Fruit fly (Drosophila melanogaster) whole organism, embryonic: ENCODE data around the gene Mink.

Experiments
- Atf6 ChIP-seq: fragments of 200-800 bp; sonication (Bioruptor generic); IDR thresholded peaks from 2 replicates; pipeline ENCODE4 v1.3.6; 2022; ENCODE audit warnings: missing biosample characterization, missing genetic modification characterization
- Bteb2 ChIP-seq: fragments of 200-800 bp; sonication (Bioruptor generic); optimal IDR thresholded peaks from 2 replicates; lab custom pipeline; 2016; ENCODE audit warnings: missing biosample characterization, missing genetic modification characterization
- CG10462 ChIP-seq: fragments of 200-800 bp; sonication (Bioruptor generic); optimal IDR thresholded peaks from 2 replicates; lab custom pipeline; 2016; ENCODE audit warnings: missing biosample characterization, missing genetic modification characterization
- CG10543 ChIP-seq: fragments of 200-800 bp; sonication (Bioruptor generic); optimal IDR thresholded peaks from 3 replicates; lab custom pipeline; 2017; ENCODE audit warnings: missing biosample characterization, mild to moderate bottlenecking, missing genetic modification characterization, moderate library complexity
- CG10565 ChIP-seq: fragments of 200-800 bp; sonication (Bioruptor generic); optimal IDR thresholded peaks from 3 replicates; lab custom pipeline; 2016; ENCODE audit warnings: missing biosample characterization, mild to moderate bottlenecking, missing genetic modification characterization
- CG10654 ChIP-seq: fragments of 200-800 bp; sonication (Bioruptor generic); optimal IDR thresholded peaks from 2 replicates; lab custom pipeline; 2016; ENCODE audit warnings: missing biosample characterization, missing genetic modification characterization
- CG11247 ChIP-seq: fragments of 200-800 bp; sonication (Bioruptor generic); IDR thresholded peaks from 2 replicates; pipeline ENCODE4 v1.3.6; 2022; ENCODE audit warnings: missing biosample characterization, missing genetic modification characterization
- CG12219 ChIP-seq: fragments of 200-800 bp; sonication (Bioruptor generic); optimal IDR thresholded peaks from 3 replicates; lab custom pipeline; 2018; ENCODE audit warnings: missing biosample characterization, mild to moderate bottlenecking, missing genetic modification characterization
- CG12744 ChIP-seq: fragments of 200-800 bp; sonication (Bioruptor generic); optimal IDR thresholded peaks from 2 replicates; lab custom pipeline; 2016; ENCODE audit warnings: missing biosample characterization, missing genetic modification characterization
- CG13123 ChIP-seq: fragments of 200-800 bp; sonication (Bioruptor generic); optimal IDR thresholded peaks from 2 replicates; lab custom pipeline; 2016; ENCODE audit warnings: missing biosample characterization, missing genetic modification characterization
- CG13287 ChIP-seq: fragments of 200-800 bp; sonication (Bioruptor generic); IDR thresholded peaks from 2 replicates; pipeline ENCODE4 v1.3.6; 2022; ENCODE audit warnings: missing biosample characterization, missing genetic modification characterization; ENCODE audit not compliant: partially characterized antibody
- CG14441 ChIP-seq: fragments of 200-800 bp; sonication (Bioruptor generic); IDR thresholded peaks from 2 replicates; pipeline ENCODE4 v1.3.6; 2022; ENCODE audit warnings: missing biosample characterization, missing genetic modification characterization
- CG1529 ChIP-seq: fragments of 200-800 bp; sonication (Bioruptor generic); optimal IDR thresholded peaks from 3 replicates; lab custom pipeline; 2018; ENCODE audit warnings: missing biosample characterization, missing genetic modification characterization
- CG15514 ChIP-seq: fragments of 200-800 bp; sonication (Bioruptor generic); optimal IDR thresholded peaks from 3 replicates; lab custom pipeline; 2017; ENCODE audit warnings: missing biosample characterization, missing genetic modification characterization, mild to moderate bottlenecking, moderate library complexity, missing genetic modification reagents
- CG16813 ChIP-seq: fragments of 200-800 bp; sonication (Bioruptor generic); IDR thresholded peaks from 3 replicates; pipeline ENCODE4 v1.3.6; 2022; ENCODE audit warnings: missing biosample characterization, missing genetic modification characterization; ENCODE audit not compliant: partially characterized antibody
- CG30403 ChIP-seq: fragments of 200-800 bp; sonication (Bioruptor generic); optimal IDR thresholded peaks from 3 replicates; lab custom pipeline; 2016; ENCODE audit warnings: missing biosample characterization, missing genetic modification characterization
- CG31441 ChIP-seq: fragments of 200-800 bp; sonication (Bioruptor generic); IDR thresholded peaks from 2 replicates; pipeline ENCODE4 v1.3.6; 2022; ENCODE audit warnings: missing biosample characterization, missing genetic modification characterization
- CG42726 ChIP-seq: fragments of 200-800 bp; sonication (Bioruptor generic); IDR thresholded peaks from 2 replicates; pipeline ENCODE4 v1.3.6; 2022; ENCODE audit warnings: missing biosample characterization, missing genetic modification characterization; ENCODE audit not compliant: partially characterized antibody
- CG4360 ChIP-seq: fragments of 200-800 bp; sonication (Bioruptor generic); IDR thresholded peaks from 2 replicates; pipeline ENCODE4 v1.3.6; 2022; ENCODE audit warnings: missing biosample characterization, missing genetic modification characterization
- CG5180 ChIP-seq: fragments of 200-800 bp; sonication (Bioruptor generic); optimal IDR thresholded peaks from 3 replicates; lab custom pipeline; 2017; ENCODE audit warnings: missing biosample characterization, missing genetic modification characterization, mild to moderate bottlenecking, moderate library complexity, missing genetic modification reagents
- CG8478 ChIP-seq: fragments of >200 bp; optimal IDR thresholded peaks from 2 replicates; lab custom pipeline; 2018
- CHES-1-like ChIP-seq: fragments of 200-800 bp; sonication (Bioruptor generic); optimal IDR thresholded peaks from 2 replicates; lab custom pipeline; 2016; ENCODE audit warnings: missing biosample characterization, missing genetic modification characterization
- Dp ChIP-seq: fragments of 200-800 bp; sonication (Bioruptor generic); optimal IDR thresholded peaks from 2 replicates; lab custom pipeline; 2018; ENCODE audit warnings: missing biosample characterization, mild to moderate bottlenecking, missing genetic modification characterization, moderate library complexity
- HLH54F ChIP-seq: fragments of 200-800 bp; sonication (Bioruptor generic); optimal IDR thresholded peaks from 3 replicates; lab custom pipeline; 2016; ENCODE audit warnings: missing biosample characterization, missing genetic modification characterization
- HmgD ChIP-seq: fragments of 200-800 bp; sonication (Bioruptor generic); optimal IDR thresholded peaks from 3 replicates; lab custom pipeline; 2016; ENCODE audit warnings: missing biosample characterization, missing genetic modification characterization
- Hmx ChIP-seq: fragments of 200-800 bp; sonication (Bioruptor generic); optimal IDR thresholded peaks from 2 replicates; lab custom pipeline; 2016; ENCODE audit warnings: missing biosample characterization, missing genetic modification characterization
- Hr3 ChIP-seq: fragments of 200-800 bp; sonication (Bioruptor generic); optimal IDR thresholded peaks from 3 replicates; lab custom pipeline; 2016; ENCODE audit warnings: missing biosample characterization, missing genetic modification characterization
- Hr51 ChIP-seq, 2 experiments: fragments of 200-800 bp; sonication (Bioruptor generic); optimal IDR thresholded peaks; 2 replicates in 1 of 2; 3 replicates in 1 of 2; lab custom pipeline; 2016 to 2018; ENCODE audit warnings: missing biosample characterization in 2 of 2, missing genetic modification characterization in 2 of 2, mild to moderate bottlenecking in 1 of 2, moderate library complexity in 1 of 2
- Oli ChIP-seq: fragments of 200-800 bp; sonication (Bioruptor generic); optimal IDR thresholded peaks from 2 replicates; lab custom pipeline; 2018; ENCODE audit warnings: missing biosample characterization, mild to moderate bottlenecking, missing genetic modification characterization, moderate library complexity
- Side ChIP-seq: fragments of 200-800 bp; sonication (Bioruptor generic); optimal IDR thresholded peaks from 2 replicates; lab custom pipeline; 2016; ENCODE audit warnings: missing biosample characterization, missing genetic modification characterization
- Sry-β ChIP-seq: fragments of 200-800 bp; sonication (Bioruptor generic); optimal IDR thresholded peaks from 2 replicates; lab custom pipeline; 2018; ENCODE audit warnings: missing biosample characterization, mild to moderate bottlenecking, missing genetic modification characterization, moderate library complexity
- al ChIP-seq: fragments of 200-800 bp; sonication (Bioruptor generic); IDR thresholded peaks from 2 replicates; pipeline ENCODE4 v1.3.6; 2022; ENCODE audit warnings: missing biosample characterization, missing genetic modification characterization
- amos ChIP-seq: fragments of 200-800 bp; sonication (Bioruptor generic); IDR thresholded peaks from 2 replicates; pipeline ENCODE4 v1.3.6; 2022; ENCODE audit warnings: missing biosample characterization, missing genetic modification characterization; ENCODE audit not compliant: partially characterized antibody
- btn ChIP-seq: fragments of 200-800 bp; sonication (Bioruptor generic); optimal IDR thresholded peaks from 2 replicates; lab custom pipeline; 2016; ENCODE audit warnings: missing biosample characterization, missing genetic modification characterization
- cg ChIP-seq: fragments of 200-800 bp; sonication (Bioruptor generic); optimal IDR thresholded peaks from 3 replicates; lab custom pipeline; 2019; ENCODE audit warnings: missing biosample characterization, mild to moderate bottlenecking, missing genetic modification characterization, moderate library complexity
- danr ChIP-seq: fragments of 200-800 bp; sonication (Bioruptor generic); IDR thresholded peaks from 2 replicates; pipeline ENCODE4 v1.3.6; 2022; ENCODE audit warnings: missing biosample characterization, missing genetic modification characterization
- dm ChIP-seq: fragments of 200-800 bp; sonication (Bioruptor generic); optimal IDR thresholded peaks from 3 replicates; lab custom pipeline; 2016; ENCODE audit warnings: missing biosample characterization, missing genetic modification characterization
- en ChIP-seq: fragments of 200-800 bp; sonication (Bioruptor generic); optimal IDR thresholded peaks from 2 replicates; lab custom pipeline; 2016; ENCODE audit warnings: missing biosample characterization, missing genetic modification characterization
- eyg ChIP-seq: fragments of 200-800 bp; sonication (Bioruptor generic); optimal IDR thresholded peaks from 3 replicates; lab custom pipeline; 2016; ENCODE audit warnings: missing biosample characterization, missing genetic modification characterization
- hb ChIP-seq: fragments of 200-800 bp; sonication (Bioruptor generic); IDR thresholded peaks from 3 replicates; pipeline ENCODE4 v1.3.6; 2022; ENCODE audit warnings: missing biosample characterization, missing genetic modification characterization; ENCODE audit not compliant: partially characterized antibody
- knrl ChIP-seq: fragments of 200-800 bp; sonication (Bioruptor generic); IDR thresholded peaks from 3 replicates; pipeline ENCODE4 v1.3.6; 2022; ENCODE audit warnings: missing biosample characterization, missing genetic modification characterization; ENCODE audit not compliant: partially characterized antibody
- lbe ChIP-seq: fragments of 200-800 bp; sonication (Bioruptor generic); optimal IDR thresholded peaks from 2 replicates; lab custom pipeline; 2016; ENCODE audit warnings: missing biosample characterization, mild to moderate bottlenecking, missing genetic modification characterization
- lola ChIP-seq, 3 experiments: fragments of >200 bp in 2 of 3; fragments of 200-800 bp in 1 of 3; sonication (Bioruptor generic) in 1 of 3; optimal IDR thresholded peaks; 2 replicates each; lab custom pipeline; 2017 to 2019; ENCODE audit warnings: missing biosample characterization in 3 of 3, missing genetic modification characterization in 3 of 3, mild to moderate bottlenecking in 1 of 3, moderate library complexity in 1 of 3
- nmo ChIP-seq: fragments of 200-800 bp; sonication (Bioruptor generic); optimal IDR thresholded peaks from 2 replicates; lab custom pipeline; 2018; ENCODE audit warnings: missing biosample characterization, mild to moderate bottlenecking, missing genetic modification characterization, moderate library complexity
- peb ChIP-seq: fragments of 200-800 bp; sonication (Bioruptor generic); IDR thresholded peaks from 2 replicates; pipeline ENCODE4 v1.3.6; 2022; ENCODE audit warnings: missing biosample characterization, missing genetic modification characterization
- sob ChIP-seq: fragments of 200-800 bp; sonication (Bioruptor generic); IDR thresholded peaks from 2 replicates; pipeline ENCODE4 v1.3.6; 2022; ENCODE audit warnings: missing biosample characterization, missing genetic modification characterization
- tll ChIP-seq, 2 experiments: fragments of 200-800 bp in 1 of 2; fragments of >200 bp in 1 of 2; sonication (Bioruptor generic) in 1 of 2; optimal IDR thresholded peaks; 2 replicates each; lab custom pipeline; 2017 to 2019; ENCODE audit warnings: missing biosample characterization in 2 of 2, missing genetic modification characterization in 2 of 2, mild to moderate bottlenecking in 1 of 2, moderate library complexity in 1 of 2

Gene Mink

dm6 chr3R:24944920-24945853 lies 22.9 kb downstream of the Mink start, which contains the start of the genes ssh and Nmnat (continued):
- TF ChIP-seq CG11247 (no peak), HLH54F (GFP tag; lab: Kevin White, UChicago) (peak; percentile 70), CHES-1-like (GFP tag; lab: Kevin White, UChicago) (peak; percentile 67), CG16813 (GFP tag; lab: Robert Waterston, UW) (peak; percentile 94), eyg (GFP tag; lab: Kevin White, UChicago) (peak; percentile 30), Oli (tag; lab: Kevin White, UChicago) (no peak), CG12219 (GFP tag; lab: Kevin White, UChicago) (no peak), amos (GFP tag; lab: Robert Waterston, UW) (peak; percentile 91), CG10543 (GFP tag; lab: Kevin White, UChicago) (peak; percentile 29), CG10565 (GFP tag; lab: Kevin White, UChicago) (no peak), knrl (GFP tag; lab: Robert Waterston, UW) (peak; percentile 94), danr (no peak), dm (GFP tag; lab: Kevin White, UChicago) (peak; percentile 40), HmgD (GFP tag; lab: Kevin White, UChicago) (peak; percentile 6), sob (peak; percentile 65), CG12744 (peak; percentile 24), CG13123 (peak; percentile 8), CG14441 (GFP tag; lab: Robert Waterston, UW) (no peak), CG31441 (GFP tag; lab: Robert Waterston, UW) (0 out of 2 replicates have a peak, but pooled peaks have one; percentile 15), CG13287 (GFP tag; lab: Robert Waterston, UW) (peak; percentile 93), Hr3 (peak; percentile 22), Side (peak; percentile 37), lola (GFP tag; optimal IDR thresholded peaks at IDR 0.05; lab: Kevin White, UChicago) (peak in 1 of 3 experiments; percentile 48), Hr51 (GFP tag; optimal IDR thresholded peaks at IDR 0.05; lab: Kevin White, UChicago) (peak in 1 of 2 experiments; percentile 1), peb (no peak), CG30403 (peak; percentile 57), Bteb2 (GFP tag; lab: Kevin White, UChicago) (peak; percentile 24), tll (GFP tag; optimal IDR thresholded peaks at IDR 0.05; lab: Kevin White, UChicago) (peak; percentile 85 to 89), al (0 out of 2 replicates have a peak, but pooled peaks have one; percentile 36), CG1529 (GFP tag; lab: Kevin White, UChicago) (no peak), CG8478 (lab: Kevin White, UChicago) (peak; percentile 30), CG5180 (GFP tag; lab: Kevin White, UChicago) (no peak), Sry-β (GFP tag; lab: Kevin White, UChicago) (peak; percentile 17), lbe (peak; percentile 55), CG10654 (GFP tag; lab: Kevin White, UChicago) (peak; percentile 11), CG4360 (GFP tag; lab: Robert Waterston, UW) (0 out of 2 replicates have a peak, but pooled peaks have one; percentile 25), CG42726 (peak; percentile 69), btn (GFP tag; lab: Kevin White, UChicago) (no peak), en (GFP tag; lab: Kevin White, UChicago) (no peak), cg (peak; percentile 37), Hmx (GFP tag; lab: Kevin White, UChicago) (no peak), Atf6 (GFP tag; lab: Robert Waterston, UW) (peak; percentile 30; the same call in 1 of the 2 replicates), nmo (GFP tag; lab: Kevin White, UChicago) (peak; percentile 81), hb (peak; percentile 92), CG10462 (GFP tag; lab: Kevin White, UChicago) (no peak), Dp (GFP tag; lab: Kevin White, UChicago) (peak; percentile 40), CG15514 (GFP tag; lab: Kevin White, UChicago) (peak; percentile 70)
